Fruit fly (Drosophila melanogaster) whole organism, embryonic: ENCODE results near the gene Elp4.

Experiments used
- Aef1 ChIP-seq: fragments of 200-800 bp; sonication (Bioruptor generic); IDR thresholded peaks from 3 replicates; pipeline ENCODE4 v1.3.6; 2022; ENCODE audit warnings: missing biosample characterization, missing genetic modification characterization
- Atf-2 ChIP-seq: fragments of 200-800 bp; sonication (Bioruptor generic); optimal IDR thresholded peaks from 2 replicates; lab custom pipeline; 2016; ENCODE audit warnings: missing biosample characterization, missing genetic modification characterization
- Atf6 ChIP-seq: fragments of 200-800 bp; sonication (Bioruptor generic); IDR thresholded peaks from 2 replicates; pipeline ENCODE4 v1.3.6; 2022; ENCODE audit warnings: missing biosample characterization, missing genetic modification characterization
- BtbVII ChIP-seq: fragments of 200-800 bp; sonication (Bioruptor generic); optimal IDR thresholded peaks from 3 replicates; lab custom pipeline; 2017; ENCODE audit warnings: missing biosample characterization, mild to moderate bottlenecking, missing genetic modification characterization
- CG10654 ChIP-seq: fragments of 200-800 bp; sonication (Bioruptor generic); optimal IDR thresholded peaks from 2 replicates; lab custom pipeline; 2016; ENCODE audit warnings: missing biosample characterization, missing genetic modification characterization
- CG11456 ChIP-seq: fragments of 200-800 bp; sonication (Bioruptor generic); IDR thresholded peaks from 3 replicates; pipeline ENCODE4 v1.3.6; 2022; ENCODE audit warnings: missing biosample characterization, missing genetic modification characterization
- CG11723 ChIP-seq: fragments of 200-800 bp; sonication (Bioruptor generic); optimal IDR thresholded peaks from 2 replicates; lab custom pipeline; 2017; ENCODE audit warnings: missing biosample characterization, mild to moderate bottlenecking, missing genetic modification characterization
- CG12104 ChIP-seq: fragments of 200-800 bp; sonication (Bioruptor generic); optimal IDR thresholded peaks from 3 replicates; lab custom pipeline; 2016; ENCODE audit warnings: missing biosample characterization, missing genetic modification characterization
- CG15011 ChIP-seq: fragments of 200-800 bp; sonication (Bioruptor generic); optimal IDR thresholded peaks from 3 replicates; lab custom pipeline; 2018; ENCODE audit warnings: missing biosample characterization, mild to moderate bottlenecking, missing genetic modification characterization
- CG2116 ChIP-seq: fragments of 200-800 bp; sonication (Bioruptor generic); optimal IDR thresholded peaks from 3 replicates; lab custom pipeline; 2018; ENCODE audit warnings: missing biosample characterization, mild to moderate bottlenecking, missing genetic modification characterization
- CG32772 ChIP-seq: fragments of 200-800 bp; sonication (Bioruptor generic); IDR thresholded peaks from 2 replicates; pipeline ENCODE4 v1.3.6; 2022; ENCODE audit warnings: missing biosample characterization, missing genetic modification characterization
- CG33213 ChIP-seq: fragments of 200-800 bp; sonication (Bioruptor generic); optimal IDR thresholded peaks from 3 replicates; lab custom pipeline; 2016; ENCODE audit warnings: missing biosample characterization, missing genetic modification characterization
- CG34376 ChIP-seq: fragments of 200-800 bp; sonication (Bioruptor generic); optimal IDR thresholded peaks from 2 replicates; lab custom pipeline; 2018; ENCODE audit warnings: missing biosample characterization, mild to moderate bottlenecking, missing genetic modification characterization
- CG4424 ChIP-seq: fragments of 200-800 bp; sonication (Bioruptor generic); optimal IDR thresholded peaks from 3 replicates; lab custom pipeline; 2016; ENCODE audit warnings: missing biosample characterization, missing genetic modification characterization
- CG4820 ChIP-seq: fragments of 200-800 bp; sonication (Bioruptor generic); optimal IDR thresholded peaks from 3 replicates; lab custom pipeline; 2016; ENCODE audit warnings: missing biosample characterization, missing genetic modification characterization
- CG4854 ChIP-seq: fragments of 200-800 bp; sonication (Bioruptor generic); optimal IDR thresholded peaks from 2 replicates; lab custom pipeline; 2016; ENCODE audit warnings: missing biosample characterization, missing genetic modification characterization, inconsistent platforms
- CG7271 ChIP-seq: fragments of 200-800 bp; sonication (Bioruptor generic); optimal IDR thresholded peaks from 2 replicates; lab custom pipeline; 2018; ENCODE audit warnings: missing biosample characterization, mild to moderate bottlenecking, missing genetic modification characterization, moderate library complexity
- CG7372 ChIP-seq: fragments of 200-800 bp; sonication (Bioruptor generic); IDR thresholded peaks from 2 replicates; pipeline ENCODE4 v1.3.6; 2022; ENCODE audit warnings: missing biosample characterization, missing genetic modification characterization
- CG7786 ChIP-seq: fragments of 200-800 bp; sonication (Bioruptor generic); optimal IDR thresholded peaks from 2 replicates; lab custom pipeline; 2016; ENCODE audit warnings: missing biosample characterization, missing genetic modification characterization
- CG9215 ChIP-seq: fragments of 200-800 bp; sonication (Bioruptor generic); IDR thresholded peaks from 2 replicates; pipeline ENCODE4 v1.3.6; 2022; ENCODE audit warnings: missing biosample characterization, missing genetic modification characterization
- CG9797 ChIP-seq: fragments of 200-800 bp; sonication (Bioruptor generic); optimal IDR thresholded peaks from 3 replicates; lab custom pipeline; 2018; ENCODE audit warnings: missing biosample characterization, mild to moderate bottlenecking, missing genetic modification characterization
- CoRest ChIP-seq: fragments of 200-800 bp; sonication (Bioruptor generic); optimal IDR thresholded peaks from 3 replicates; lab custom pipeline; 2018; ENCODE audit warnings: missing biosample characterization, mild to moderate bottlenecking, missing genetic modification characterization, moderate library complexity
- Drgx ChIP-seq: fragments of 200-800 bp; sonication (Bioruptor generic); IDR thresholded peaks from 2 replicates; pipeline ENCODE4 v1.3.6; 2022; ENCODE audit warnings: missing biosample characterization, missing genetic modification characterization
- E2f2 ChIP-seq: fragments of 200-800 bp; sonication (Bioruptor generic); IDR thresholded peaks from 2 replicates; pipeline ENCODE4 v1.3.6; 2022; ENCODE audit warnings: missing biosample characterization, missing genetic modification characterization
- HLH4C ChIP-seq: fragments of 200-800 bp; sonication (Bioruptor generic); IDR thresholded peaks from 3 replicates; pipeline ENCODE4 v1.3.6; 2022; ENCODE audit warnings: missing biosample characterization, missing genetic modification characterization; ENCODE audit not compliant: partially characterized antibody
- HLH54F ChIP-seq: fragments of 200-800 bp; sonication (Bioruptor generic); optimal IDR thresholded peaks from 3 replicates; lab custom pipeline; 2016; ENCODE audit warnings: missing biosample characterization, missing genetic modification characterization
- Hey ChIP-seq: fragments of 200-800 bp; sonication (Bioruptor generic); optimal IDR thresholded peaks from 3 replicates; lab custom pipeline; 2018; ENCODE audit warnings: missing biosample characterization, mild to moderate bottlenecking, missing genetic modification characterization
- Hmr ChIP-seq: fragments of 200-800 bp; sonication (Bioruptor generic); optimal IDR thresholded peaks from 3 replicates; lab custom pipeline; 2017; ENCODE audit warnings: mild to moderate bottlenecking, missing biosample characterization, missing genetic modification reagents, missing genetic modification characterization
- MBD-R2 ChIP-seq: fragments of 200-800 bp; sonication (Bioruptor generic); IDR thresholded peaks from 2 replicates; pipeline ENCODE4 v1.3.6; 2022; ENCODE audit warnings: missing biosample characterization, missing genetic modification characterization
- Mad ChIP-seq: fragments of 200-800 bp; sonication (Bioruptor generic); optimal IDR thresholded peaks from 2 replicates; lab custom pipeline; 2016; ENCODE audit warnings: missing biosample characterization, missing genetic modification characterization
- NC2β ChIP-seq: fragments of 200-800 bp; sonication (Bioruptor generic); optimal IDR thresholded peaks from 2 replicates; lab custom pipeline; 2016; ENCODE audit warnings: missing biosample characterization, missing genetic modification characterization
- NFAT ChIP-seq: fragments of 200-800 bp; sonication (Bioruptor generic); IDR thresholded peaks from 2 replicates; pipeline ENCODE4 v1.3.6; 2022; ENCODE audit warnings: missing biosample characterization, missing genetic modification characterization
- Sox100B ChIP-seq: fragments of 200-800 bp; sonication (Bioruptor generic); optimal IDR thresholded peaks from 3 replicates; lab custom pipeline; 2018; ENCODE audit warnings: missing biosample characterization, mild to moderate bottlenecking, missing genetic modification characterization
- Taf1 ChIP-seq: fragments of 200-800 bp; sonication (Bioruptor generic); IDR thresholded peaks from 2 replicates; pipeline ENCODE4 v1.3.6; 2022; ENCODE audit warnings: missing biosample characterization, missing genetic modification characterization
- bbx ChIP-seq: fragments of 200-800 bp; sonication (Bioruptor generic); IDR thresholded peaks from 2 replicates; pipeline ENCODE4 v1.3.6; 2022; ENCODE audit warnings: missing biosample characterization, missing genetic modification characterization; ENCODE audit not compliant: partially characterized antibody
- chn ChIP-seq: fragments of 200-800 bp; sonication (Bioruptor generic); optimal IDR thresholded peaks from 2 replicates; lab custom pipeline; 2016; ENCODE audit warnings: missing biosample characterization, missing genetic modification characterization
- disco-r ChIP-seq: fragments of 200-800 bp; sonication (Bioruptor generic); optimal IDR thresholded peaks from 2 replicates; lab custom pipeline; 2016; ENCODE audit warnings: missing biosample characterization, missing genetic modification characterization
- dmrt99B ChIP-seq: fragments of 200-800 bp; sonication (Bioruptor generic); optimal IDR thresholded peaks from 2 replicates; lab custom pipeline; 2018; ENCODE audit warnings: missing biosample characterization, mild to moderate bottlenecking, missing genetic modification characterization, moderate library complexity
- gcm ChIP-seq: fragments of 200-800 bp; sonication (Bioruptor generic); optimal IDR thresholded peaks from 2 replicates; lab custom pipeline; 2019; ENCODE audit warnings: missing biosample characterization, mild to moderate bottlenecking, missing genetic modification characterization, moderate library complexity
- gsb ChIP-seq: fragments of 200-800 bp; sonication (Bioruptor generic); IDR thresholded peaks from 2 replicates; pipeline ENCODE4 v1.3.6; 2022; ENCODE audit warnings: missing biosample characterization, missing genetic modification characterization
- jumu ChIP-seq: fragments of 200-800 bp; sonication (Bioruptor generic); optimal IDR thresholded peaks from 3 replicates; lab custom pipeline; 2016; ENCODE audit warnings: missing biosample characterization, missing genetic modification characterization
- lilli ChIP-seq: fragments of 200-800 bp; sonication (Bioruptor generic); optimal IDR thresholded peaks from 3 replicates; lab custom pipeline; 2016; ENCODE audit warnings: missing biosample characterization, missing genetic modification characterization
- luna ChIP-seq: fragments of 200-800 bp; sonication (Bioruptor generic); optimal IDR thresholded peaks from 2 replicates; lab custom pipeline; 2016; ENCODE audit warnings: missing biosample characterization, missing genetic modification characterization
- otp ChIP-seq: fragments of 200-800 bp; sonication (Bioruptor generic); IDR thresholded peaks from 3 replicates; pipeline ENCODE4, ENCODE4 v1.3.6; 2022; ENCODE audit warnings: missing biosample characterization, missing genetic modification characterization
- pan ChIP-seq, 4 experiments: fragments of >200 bp in 3 of 4; fragments of 200-800 bp in 1 of 4; sonication (Bioruptor generic) in 1 of 4; optimal IDR thresholded peaks in 3 of 4; IDR thresholded peaks in 1 of 4; 2 replicates each; pipeline versions ENCODE4 v1.3.6 to Lab custom; 2017 to 2022; ENCODE audit warnings: missing biosample characterization in 2 of 4, missing genetic modification characterization in 2 of 4, mixed read lengths in 1 of 4
- pfk ChIP-seq: fragments of 200-800 bp; sonication (Bioruptor generic); optimal IDR thresholded peaks from 2 replicates; lab custom pipeline; 2018; ENCODE audit warnings: missing biosample characterization, mild to moderate bottlenecking, missing genetic modification characterization, moderate library complexity
- sd ChIP-seq: fragments of 200-800 bp; sonication (Bioruptor generic); optimal IDR thresholded peaks from 3 replicates; lab custom pipeline; 2018; ENCODE audit warnings: missing biosample characterization, mild to moderate bottlenecking, missing genetic modification characterization, moderate library complexity
- slp2 ChIP-seq: fragments of 200-800 bp; sonication (Bioruptor generic); optimal IDR thresholded peaks from 2 replicates; lab custom pipeline; 2016; ENCODE audit warnings: missing biosample characterization, missing genetic modification characterization
- sob ChIP-seq: fragments of 200-800 bp; sonication (Bioruptor generic); IDR thresholded peaks from 2 replicates; pipeline ENCODE4 v1.3.6; 2022; ENCODE audit warnings: missing biosample characterization, missing genetic modification characterization
- tna ChIP-seq: fragments of 200-800 bp; sonication (Bioruptor generic); IDR thresholded peaks from 2 replicates; pipeline ENCODE4 v1.3.6; 2022; ENCODE audit warnings: missing biosample characterization, missing genetic modification characterization; ENCODE audit not compliant: partially characterized antibody
- unpg ChIP-seq: fragments of 200-800 bp; sonication (Bioruptor generic); optimal IDR thresholded peaks from 3 replicates; lab custom pipeline; 2018; ENCODE audit warnings: missing biosample characterization, mild to moderate bottlenecking, missing genetic modification characterization, moderate library complexity
- zf30C ChIP-seq: fragments of 200-800 bp; sonication (Bioruptor generic); optimal IDR thresholded peaks from 3 replicates; lab custom pipeline; 2018; ENCODE audit warnings: missing biosample characterization, mild to moderate bottlenecking, missing genetic modification characterization

The Elp4 gene

dm6 chr2L:5532061-5532460, 8.1 kb downstream of the Elp4 start, which contains the start of gene Coq6 (continued):
- no peak for TF ChIP-seq unpg
- TF ChIP-seq HLH4C (GFP tag; lab: Robert Waterston, UW) = peak; percentile 65; the same call in 2 of the 3 replicates
- no peak for TF ChIP-seq Mad (GFP tag; lab: Kevin White, UChicago)
- no peak for TF ChIP-seq gcm (GFP tag; lab: Kevin White, UChicago)
- TF ChIP-seq Atf-2 (GFP tag; lab: Kevin White, UChicago) = no peak
- peak; percentile 96 for TF ChIP-seq CG9215 (GFP tag; lab: Robert Waterston, UW)
- no peak for TF ChIP-seq CG4424 (GFP tag; lab: Kevin White, UChicago)
- TF ChIP-seq sob = no peak
- TF ChIP-seq CG11456 (GFP tag; lab: Robert Waterston, UW) = no peak
- TF ChIP-seq Taf1 (GFP tag; lab: Robert Waterston, UW) = no peak
- TF ChIP-seq CG34376 (GFP tag; lab: Kevin White, UChicago) = no peak
- TF ChIP-seq CG15011 (GFP tag; lab: Kevin White, UChicago) = no peak
- no peak for TF ChIP-seq pfk
- TF ChIP-seq NC2β (GFP tag; lab: Kevin White, UChicago) = no peak
- TF ChIP-seq CG7372 (GFP tag; lab: Robert Waterston, UW) = no peak
- no peak for TF ChIP-seq CG9797 (GFP tag; lab: Kevin White, UChicago)
- no peak for TF ChIP-seq sd (tag; lab: Kevin White, UChicago)
- TF ChIP-seq tna (GFP tag; lab: Robert Waterston, UW) = 0 out of 2 replicates have a peak, but pooled peaks have one; percentile 30
- no peak for TF ChIP-seq slp2 (GFP tag; lab: Kevin White, UChicago)
- no peak for TF ChIP-seq Hmr (GFP tag; lab: Kevin White, UChicago)
- no peak for TF ChIP-seq dmrt99B (tag; lab: Kevin White, UChicago)
- no peak for TF ChIP-seq jumu (GFP tag; lab: Kevin White, UChicago)
- TF ChIP-seq disco-r (GFP tag; lab: Kevin White, UChicago) = no peak
- TF ChIP-seq CG10654 = no peak
- no peak for TF ChIP-seq Aef1 (GFP tag; lab: Robert Waterston, UW)
- no peak for TF ChIP-seq CG7786
- no peak for TF ChIP-seq luna (GFP tag; lab: Kevin White, UChicago)
- TF ChIP-seq zf30C = no peak
- peak; percentile 74 for TF ChIP-seq E2f2 (GFP tag; lab: Robert Waterston, UW)
- TF ChIP-seq Drgx (GFP tag; lab: Robert Waterston, UW) = no peak
- TF ChIP-seq chn (GFP tag; lab: Kevin White, UChicago) = no peak
- TF ChIP-seq CoRest = no peak
- no peak for TF ChIP-seq pan (optimal IDR thresholded peaks at IDR 0.05; lab: Kevin White, UChicago)
- TF ChIP-seq pan (GFP tag; optimal IDR thresholded peaks at IDR 0.05 in 1 of 2, IDR thresholded peaks at IDR 0.05 in 1 of 2) = no peak
- no peak for TF ChIP-seq CG12104 (GFP tag; lab: Kevin White, UChicago)
- TF ChIP-seq CG4854 (GFP tag; lab: Kevin White, UChicago) = no peak
- TF ChIP-seq NFAT (GFP tag; lab: Robert Waterston, UW) = no peak; the same call in 1 of the 2 replicates
- TF ChIP-seq CG2116 (GFP tag; lab: Kevin White, UChicago) = peak; percentile 25
- no peak for TF ChIP-seq HLH54F (GFP tag; lab: Kevin White, UChicago)
- TF ChIP-seq CG11723 = no peak
- no peak for TF ChIP-seq BtbVII (GFP tag; lab: Kevin White, UChicago)
- no peak for TF ChIP-seq gsb (GFP tag; lab: Robert Waterston, UW)
- no peak for TF ChIP-seq CG7271
- no peak for TF ChIP-seq lilli (GFP tag; lab: Kevin White, UChicago)
- no peak for TF ChIP-seq Sox100B (GFP tag; lab: Kevin White, UChicago)
- TF ChIP-seq Hey = no peak
- TF ChIP-seq otp (GFP tag; lab: Robert Waterston, UW) = no peak
- no peak for TF ChIP-seq Atf6 (GFP tag; lab: Robert Waterston, UW)
- TF ChIP-seq CG33213 (GFP tag; lab: Kevin White, UChicago) = no peak
- no peak for TF ChIP-seq CG32772 (GFP tag; lab: Robert Waterston, UW)
- peak; percentile 39; the same call in 1 of the 2 replicates for TF ChIP-seq bbx (GFP tag; lab: Robert Waterston, UW)
- TF ChIP-seq MBD-R2 = peak; percentile 71; the same call in 1 of the 2 replicates
- no peak for TF ChIP-seq CG4820 (GFP tag; lab: Kevin White, UChicago)
